Worm (Caenorhabditis elegans): Measurements from ENCODE around the gene nas-7.
A peak's percentile ranks its signal among the peaks of the same experiment; 100 is the strongest.

Gene nas-7

DNA sequence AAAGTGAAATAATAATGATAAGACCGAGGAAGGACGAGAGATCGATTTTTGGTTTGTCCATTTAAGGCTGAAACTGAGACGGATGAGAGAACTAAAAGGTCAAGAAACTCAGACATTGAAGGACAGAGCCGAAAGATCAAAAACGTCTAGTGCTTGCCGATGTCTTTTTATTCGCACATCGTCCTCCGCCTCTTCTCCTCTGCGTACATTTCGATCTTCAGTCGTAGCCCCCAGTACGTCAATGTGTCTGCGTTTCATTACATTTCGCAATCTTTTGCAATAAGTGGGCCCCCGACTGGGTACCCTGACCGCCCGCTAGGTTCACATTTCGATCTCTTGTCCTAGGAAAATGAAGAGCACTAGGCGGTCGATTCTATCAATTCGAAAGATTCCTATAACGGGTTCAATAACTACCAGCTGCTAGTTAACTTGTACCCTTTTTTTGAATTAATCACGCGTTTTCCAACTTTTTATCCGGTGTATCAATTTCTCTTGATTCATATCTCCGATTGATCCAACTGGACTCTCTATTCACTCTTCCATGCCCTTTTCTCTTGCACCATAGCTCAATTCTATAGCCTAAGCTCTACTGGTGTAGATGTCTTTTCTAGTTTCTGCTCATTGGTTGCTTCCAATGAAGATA, 10.4 kb downstream of the nas-7 start (continued):
- peak; percentile 85 for TF ChIP-seq fos-1 (tag; optimal IDR thresholded peaks at IDR 0.05)
- TF ChIP-seq gmeb-1 (tag; optimal IDR thresholded peaks at IDR 0.05): peak; percentile 20
- TF ChIP-seq mab-5 (tag; optimal IDR thresholded peaks at IDR 0.05): no peak
- TF ChIP-seq nhr-12 (tag; optimal IDR thresholded peaks at IDR 0.05): no peak
- TF ChIP-seq egl-27 (tag; optimal IDR thresholded peaks at IDR 0.05): no peak
- TF ChIP-seq ztf-4 (tag; optimal IDR thresholded peaks at IDR 0.05): no peak
- no peak for TF ChIP-seq Y55F3AM.14 (GFP tag; optimal IDR thresholded peaks at IDR 0.05)
- no peak for TF ChIP-seq nhr-23 (tag; optimal IDR thresholded peaks at IDR 0.05)
- no peak for TF ChIP-seq ZK546.5 (tag; optimal IDR thresholded peaks at IDR 0.05)
- TF ChIP-seq nhr-237 (tag; optimal IDR thresholded peaks at IDR 0.05): no peak
- TF ChIP-seq peb-1 (tag; optimal IDR thresholded peaks at IDR 0.05): no peak
- no peak for TF ChIP-seq R02D3.7 (tag; optimal IDR thresholded peaks at IDR 0.05)

DNA sequence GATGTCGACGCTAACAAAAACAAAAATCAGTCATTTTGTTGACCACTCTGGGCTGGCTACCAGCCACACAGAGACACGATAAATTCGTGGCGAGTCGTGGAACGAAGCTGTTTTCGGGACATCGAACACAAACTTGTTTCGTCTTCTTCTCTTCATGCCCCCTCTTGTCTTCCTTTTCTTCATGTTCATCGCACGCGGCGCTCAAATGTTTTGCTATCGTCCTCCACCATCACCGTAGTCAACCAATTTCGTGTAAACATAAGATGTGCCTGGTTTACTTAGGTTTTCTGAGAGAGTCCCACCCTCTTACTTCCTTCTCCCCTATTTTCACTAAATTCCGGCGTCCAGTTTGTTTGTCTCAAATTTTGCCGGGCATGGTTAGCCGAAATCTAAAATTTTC, 12.2 kb downstream of the nas-7 start:
- TF ChIP-seq nhr-21 (tag; optimal IDR thresholded peaks at IDR 0.05): no peak
- TF ChIP-seq F13H6.1 (tag; optimal IDR thresholded peaks at IDR 0.05): no peak
- no peak for TF ChIP-seq nhr-77 (tag; optimal IDR thresholded peaks at IDR 0.05)
- TF ChIP-seq nhr-25 (tag; optimal IDR thresholded peaks at IDR 0.05): no peak
- TF ChIP-seq sma-9 (GFP tag; optimal IDR thresholded peaks at IDR 0.05): no peak
- no peak for TF ChIP-seq sma-9 (tag; optimal IDR thresholded peaks at IDR 0.05)
- TF ChIP-seq mab-5 (tag; optimal IDR thresholded peaks at IDR 0.05): no peak
- TF ChIP-seq elt-3 (tag; optimal IDR thresholded peaks at IDR 0.05): no peak
- TF ChIP-seq mbf-1 (tag; optimal IDR thresholded peaks at IDR 0.05): no peak
- no peak for TF ChIP-seq nhr-237 (tag; optimal IDR thresholded peaks at IDR 0.05)
- no peak for TF ChIP-seq nhr-11 (tag; optimal IDR thresholded peaks at IDR 0.05)
- TF ChIP-seq nhr-12 (tag; optimal IDR thresholded peaks at IDR 0.05): no peak
- no peak for TF ChIP-seq snpc-4 (tag; optimal IDR thresholded peaks at IDR 0.05)
- no peak for TF ChIP-seq ztf-11 (tag; optimal IDR thresholded peaks at IDR 0.05)
- TF ChIP-seq egl-27 (tag; optimal IDR thresholded peaks at IDR 0.05): no peak

DNA sequence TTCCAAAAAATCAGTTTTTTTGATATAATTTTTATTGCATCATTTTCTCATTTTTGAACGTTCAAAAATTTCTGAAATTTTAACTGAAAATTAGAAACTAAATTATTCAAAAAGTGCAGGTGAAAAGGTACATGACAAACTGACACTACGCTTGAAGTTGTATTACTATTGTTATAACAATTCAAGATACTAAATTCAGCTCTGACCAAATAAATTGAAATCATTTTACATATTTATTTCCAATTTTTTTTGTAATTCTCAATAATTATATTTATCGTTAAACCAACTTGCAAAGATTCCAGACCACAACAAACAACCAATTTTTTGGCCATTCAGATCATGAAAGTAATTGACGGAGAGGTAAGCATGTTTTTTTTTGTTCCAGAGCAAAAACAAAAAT, 17.1 kb downstream of the nas-7 start, which contains the start of gene sre-3:
Gene sre-3, plus strand, starts transcription at position 301 of the 400 bp plus-strand sequence.
- no peak for TF ChIP-seq mbf-1 (tag; optimal IDR thresholded peaks at IDR 0.05)
- TF ChIP-seq unc-55 (GFP tag; optimal IDR thresholded peaks at IDR 0.05): no peak
- TF ChIP-seq ceh-16 (tag; optimal IDR thresholded peaks at IDR 0.05): no peak
- no peak for TF ChIP-seq zag-1 (tag; optimal IDR thresholded peaks at IDR 0.05)
- no peak for TF ChIP-seq Y55F3AM.14 (GFP tag; optimal IDR thresholded peaks at IDR 0.05)
- TF ChIP-seq elt-1 (tag; optimal IDR thresholded peaks at IDR 0.05): no peak

DNA sequence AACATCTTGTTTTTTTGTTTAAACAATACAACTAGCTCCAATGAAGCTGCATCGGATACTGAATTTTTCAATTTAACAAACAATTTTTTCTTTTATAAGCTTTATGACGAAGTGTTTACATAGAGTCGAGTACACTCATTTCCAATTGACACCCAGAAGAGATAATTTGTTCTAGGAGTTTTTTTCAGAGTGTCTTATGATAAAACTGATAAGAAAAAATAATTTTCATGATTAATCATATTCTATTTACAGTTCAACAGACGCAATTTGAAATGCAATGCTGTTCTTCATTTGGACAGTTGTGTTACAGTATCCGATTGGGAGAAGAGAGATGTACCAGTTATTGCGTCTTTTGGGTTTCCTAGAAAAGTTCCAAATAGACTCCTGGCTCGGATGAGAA, 20.6 kb downstream of the nas-7 start:
- TF ChIP-seq elt-1 (tag; optimal IDR thresholded peaks at IDR 0.05) (no peak), fos-1 (tag; optimal IDR thresholded peaks at IDR 0.05) (peak; percentile 51)

DNA sequence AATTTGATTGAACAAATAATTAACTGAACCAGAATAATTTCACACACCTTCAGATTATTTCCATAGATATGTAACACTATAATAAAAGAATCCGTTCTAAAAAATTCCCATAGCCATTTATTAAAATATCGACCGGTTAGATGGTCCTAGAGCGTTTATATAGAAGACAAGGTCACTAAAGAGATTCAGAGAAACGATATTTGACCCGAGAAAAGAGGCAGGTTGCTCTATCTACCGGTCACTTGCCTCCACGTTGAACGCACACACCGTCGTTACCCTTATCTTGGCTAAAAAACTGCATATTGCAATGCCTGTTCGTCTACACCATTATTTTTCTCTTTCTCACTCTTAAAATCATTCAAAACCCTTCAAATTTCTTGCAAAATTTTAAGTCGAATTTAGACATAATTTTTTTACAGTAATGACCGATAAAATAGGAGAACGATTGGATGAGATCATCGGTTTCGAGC, 21.3 kb downstream of the nas-7 start, which contains the start of gene C07D10.5:
Gene C07D10.5, plus strand, starts transcription at position 420 of the 470 bp plus-strand sequence.
- TF ChIP-seq ceh-82 (tag; optimal IDR thresholded peaks at IDR 0.05) (no peak), egl-27 (tag; optimal IDR thresholded peaks at IDR 0.05) (no peak), C34F6.9 (tag; optimal IDR thresholded peaks at IDR 0.05) (no peak), nhr-129 (tag; optimal IDR thresholded peaks at IDR 0.05) (no peak), nhr-23 (tag; optimal IDR thresholded peaks at IDR 0.05) (no peak), gmeb-1 (tag; optimal IDR thresholded peaks at IDR 0.05) (no peak), dmd-4 (tag; optimal IDR thresholded peaks at IDR 0.05) (no peak), elt-1 (tag; optimal IDR thresholded peaks at IDR 0.05) (no peak), lin-39 (tag; optimal IDR thresholded peaks at IDR 0.05) (no peak), unc-55 (GFP tag; optimal IDR thresholded peaks at IDR 0.05) (no peak), R02D3.7 (tag; optimal IDR thresholded peaks at IDR 0.05) (no peak), ZK546.5 (tag; optimal IDR thresholded peaks at IDR 0.05) (no peak), nhr-237 (tag; optimal IDR thresholded peaks at IDR 0.05) (no peak), sem-4 (tag; optimal IDR thresholded peaks at IDR 0.05) (no peak)

DNA sequence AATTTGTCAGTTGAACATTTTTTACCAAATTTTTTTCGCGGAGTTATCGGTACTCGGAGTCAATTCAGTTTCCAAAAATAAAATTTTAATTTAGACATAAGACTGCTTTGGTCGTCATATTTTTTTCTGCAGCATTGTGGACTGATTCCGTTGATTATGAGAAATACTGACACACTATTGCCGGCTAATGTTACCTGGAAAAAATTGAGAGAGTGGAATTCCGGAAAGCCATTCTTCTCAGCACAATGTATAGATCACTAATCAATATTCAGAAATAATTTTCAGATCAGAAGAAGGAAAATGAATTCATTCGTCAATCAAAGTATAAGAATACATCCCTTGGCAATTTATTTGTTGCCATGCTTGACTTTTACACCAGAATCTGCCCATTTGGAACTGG, 23.5 kb downstream of the nas-7 start, which contains the start of gene C07D10.6:
Gene C07D10.6, plus strand, starts transcription at position 301 of the 400 bp plus-strand sequence.
- TF ChIP-seq lin-13 (GFP tag; optimal IDR thresholded peaks at IDR 0.05) (no peak), nhr-23 (tag; optimal IDR thresholded peaks at IDR 0.05) (no peak), sma-3 (GFP tag; optimal IDR thresholded peaks at IDR 0.05) (no peak), nhr-237 (tag; optimal IDR thresholded peaks at IDR 0.05) (no peak), nhr-25 (tag; optimal IDR thresholded peaks at IDR 0.05) (no peak), gmeb-1 (tag; optimal IDR thresholded peaks at IDR 0.05) (no peak), lin-11 (tag; optimal IDR thresholded peaks at IDR 0.05) (no peak), lin-39 (tag; optimal IDR thresholded peaks at IDR 0.05) (no peak), ztf-11 (tag; optimal IDR thresholded peaks at IDR 0.05) (no peak), ceh-16 (tag; optimal IDR thresholded peaks at IDR 0.05) (no peak), F13H6.1 (tag; optimal IDR thresholded peaks at IDR 0.05) (no peak), nhr-21 (tag; optimal IDR thresholded peaks at IDR 0.05) (no peak), alr-1 (tag; optimal IDR thresholded peaks at IDR 0.05) (no peak), ztf-4 (tag; optimal IDR thresholded peaks at IDR 0.05) (no peak), egl-27 (tag; optimal IDR thresholded peaks at IDR 0.05) (no peak)
